Comparison of ENCODE assay signal across 2 fruit fly cellular contexts in genomic region chrX:2096341-2096740, dm6.
A peak's percentile ranks its signal among the peaks of the same experiment; 100 is the strongest.
TF ChIP-seq lines count a peak whose summit lies in the region.

No protein-coding gene starts in this region.

- TF ChIP-seq CTCF in whole organism, embryonic (GFP tag; optimal IDR thresholded peaks at IDR 0.05; lab: Kevin White, UChicago), result no peak

TF ChIP-seq in whole organism, embryonic, 481 proteins besides CTCF, POLR2A, EP300 and RAD21:
- TF ChIP-seq gcm (GFP tag; optimal IDR thresholded peaks at IDR 0.05; lab: Kevin White, UChicago) (no peak), CG12155 (GFP tag; optimal IDR thresholded peaks at IDR 0.05; lab: Kevin White, UChicago) (no peak), CG6272 (GFP tag; IDR thresholded peaks at IDR 0.05; lab: Robert Waterston, UW) (no peak), vvl (GFP tag; IDR thresholded peaks at IDR 0.05; lab: Robert Waterston, UW) (no peak), Nf-YC (tag; optimal IDR thresholded peaks at IDR 0.05; lab: Kevin White, UChicago) (no peak), kah (GFP tag; optimal IDR thresholded peaks at IDR 0.05; lab: Kevin White, UChicago) (peak; percentile 75), CG4707 (GFP tag; optimal IDR thresholded peaks at IDR 0.05; lab: Kevin White, UChicago) (no peak), CG8290 (GFP tag; optimal IDR thresholded peaks at IDR 0.05; lab: Kevin White, UChicago) (peak; percentile 44), CG8290 (tag; optimal IDR thresholded peaks at IDR 0.05; lab: Kevin White, UChicago) (no peak), unc-4 (GFP tag; IDR thresholded peaks at IDR 0.05; lab: Robert Waterston, UW; ENCODE audit: partially characterized antibody) (no peak), sr (GFP tag; IDR thresholded peaks at IDR 0.05; lab: Robert Waterston, UW) (peak; percentile 86), CG18476 (GFP tag; optimal IDR thresholded peaks at IDR 0.05; lab: Kevin White, UChicago) (no peak), gsb-n (tag; optimal IDR thresholded peaks at IDR 0.05; lab: Kevin White, UChicago) (no peak), CG11456 (GFP tag; IDR thresholded peaks at IDR 0.05; lab: Robert Waterston, UW) (no peak), al (GFP tag; IDR thresholded peaks at IDR 0.05; lab: Robert Waterston, UW) (no peak), CG13424 (tag; optimal IDR thresholded peaks at IDR 0.05; lab: Kevin White, UChicago) (no peak), kni (GFP tag; optimal IDR thresholded peaks at IDR 0.05; lab: Kevin White, UChicago) (no peak), pfk (GFP tag; optimal IDR thresholded peaks at IDR 0.05; lab: Kevin White, UChicago) (no peak), psq (GFP tag; optimal IDR thresholded peaks at IDR 0.05; lab: Kevin White, UChicago) (no peak), CG11093 (GFP tag; IDR thresholded peaks at IDR 0.05; lab: Robert Waterston, UW) (no peak), ind (GFP tag; optimal IDR thresholded peaks at IDR 0.05; lab: Kevin White, UChicago) (no peak), CG4730 (GFP tag; IDR thresholded peaks at IDR 0.05; lab: Robert Waterston, UW) (no peak), CG31365 (tag; optimal IDR thresholded peaks at IDR 0.05; lab: Kevin White, UChicago) (peak; percentile 92), CG6175 (GFP tag; IDR thresholded peaks at IDR 0.05; lab: Robert Waterston, UW) (no peak), run (tag; optimal IDR thresholded peaks at IDR 0.05; lab: Kevin White, UChicago) (no peak), CG9932 (GFP tag; IDR thresholded peaks at IDR 0.05; lab: Robert Waterston, UW) (no peak), CG5953 (GFP tag; IDR thresholded peaks at IDR 0.05; lab: Robert Waterston, UW) (peak; percentile 36; the same call in 1 of the 2 replicates), tgo (GFP tag; IDR thresholded peaks at IDR 0.05; lab: Robert Waterston, UW) (no peak), gce (GFP tag; IDR thresholded peaks at IDR 0.05; lab: Robert Waterston, UW) (no peak), CG1832 (GFP tag; optimal IDR thresholded peaks at IDR 0.05; lab: Kevin White, UChicago) (no peak), chif (GFP tag; optimal IDR thresholded peaks at IDR 0.05; lab: Kevin White, UChicago) (no peak), Hr39 (optimal IDR thresholded peaks at IDR 0.05; lab: Kevin White, UChicago) (peak; percentile 90), Dfd (GFP tag; optimal IDR thresholded peaks at IDR 0.05; lab: Kevin White, UChicago) (peak in 1 of 2 experiments; percentile 53), sob (GFP tag; IDR thresholded peaks at IDR 0.05; lab: Robert Waterston, UW) (no peak), hb (GFP tag; IDR thresholded peaks at IDR 0.05; lab: Robert Waterston, UW; ENCODE audit: partially characterized antibody) (no peak), CG18262 (tag; optimal IDR thresholded peaks at IDR 0.05; lab: Kevin White, UChicago) (no peak), CG15601 (tag; optimal IDR thresholded peaks at IDR 0.05; lab: Kevin White, UChicago) (no peak), CG2199 (GFP tag; IDR thresholded peaks at IDR 0.05; lab: Robert Waterston, UW) (0 out of 3 replicates have a peak, but pooled peaks have one; percentile 35), cg (GFP tag; optimal IDR thresholded peaks at IDR 0.05; lab: Kevin White, UChicago) (peak; percentile 70)

TF ChIP-seq in whole organism, prepupa, 60 proteins besides CTCF, POLR2A, EP300 and RAD21:
- no peak for TF ChIP-seq CG8319 (GFP tag; optimal IDR thresholded peaks at IDR 0.05; lab: Kevin White, UChicago)
- no peak for TF ChIP-seq CG3032 (tag; optimal IDR thresholded peaks at IDR 0.05; lab: Kevin White, UChicago)
- peak; percentile 10 for TF ChIP-seq Sox14 (GFP tag; optimal IDR thresholded peaks at IDR 0.05; lab: Kevin White, UChicago)
- no peak for TF ChIP-seq spab (GFP tag; optimal IDR thresholded peaks at IDR 0.05; lab: Kevin White, UChicago)
- TF ChIP-seq acj6 (GFP tag; optimal IDR thresholded peaks at IDR 0.05; lab: Kevin White, UChicago), result no peak

Comparison
In these comparisons a context has a peak if more than half of its experiments do, and no peak if none do; other contexts are left out.
1. Of the 7 proteins assayed by ChIP-seq in both whole organism, embryonic and whole organism, prepupa: peak only in whole organism, embryonic: Hr39; only in whole organism, prepupa: none; in both: none; in neither: 6.